Worm (Caenorhabditis elegans): ENCODE measurements around the gene Y53C12A.11.
"Not testable (repeated sequence)": the region's sequence is repeated elsewhere in the genome, so short reads cannot be mapped to it uniquely, and the experiment has no call there.

Gene Y53C12A.11

ce11 chrII:9738820-9739219 is 20.3 kb upstream of the Y53C12A.11 start (continued):
- TF ChIP-seq nhr-11 (tag; optimal IDR thresholded peaks at IDR 0.05) (no peak), mxl-2 (GFP tag; conservative IDR thresholded peaks at IDR 0.05) (0 out of 2 replicates have a peak, but pooled peaks have one; percentile 2), spr-3 (GFP tag; optimal IDR thresholded peaks at IDR 0.05) (peak; percentile 38), hlh-30 (tag; optimal IDR thresholded peaks at IDR 0.05; ENCODE audit: insufficient read depth) (peak; percentile 73), Y75B8A.6 (GFP tag; IDR thresholded peaks at IDR 0.05) (0 out of 2 replicates have a peak, but pooled peaks have one; percentile 62), lin-29 (GFP tag; IDR thresholded peaks at IDR 0.05) (no peak)

- TF ChIP-seq lsy-2 (tag; optimal IDR thresholded peaks at IDR 0.05) = peak in 1 of 2 experiments; percentile 4
- TF ChIP-seq set-16 (GFP tag; IDR thresholded peaks at IDR 0.05) = no peak
- TF ChIP-seq aha-1 (tag) = peak; percentile 95
These were observed 17.3 kb upstream of the Y53C12A.11 start for ce11 chrII:9735785-9736184.

- TF ChIP-seq dmd-6 (GFP tag; IDR thresholded peaks at IDR 0.05) = peak; percentile 59
- peak; percentile 51 for TF ChIP-seq hlh-11 (tag; optimal IDR thresholded peaks at IDR 0.05)
- 0 out of 2 replicates have a peak, but pooled peaks have one; percentile 46 for TF ChIP-seq lin-1 (GFP tag; IDR thresholded peaks at IDR 0.05)
- 0 out of 2 replicates have a peak, but pooled peaks have one; percentile 13 for TF ChIP-seq ceh-20 (GFP tag; IDR thresholded peaks at IDR 0.05)
- peak; percentile 70 for TF ChIP-seq php-3 (GFP tag; IDR thresholded peaks at IDR 0.05)
- TF ChIP-seq egl-43 (GFP tag; IDR thresholded peaks at IDR 0.05) = 0 out of 2 replicates have a peak, but pooled peaks have one; percentile 15
- 0 out of 2 replicates have a peak, but pooled peaks have one; percentile 41 for TF ChIP-seq hmg-1.1 (GFP tag; IDR thresholded peaks at IDR 0.05)
- peak; percentile 67 for TF ChIP-seq set-16 (GFP tag; IDR thresholded peaks at IDR 0.05)
- 0 out of 2 replicates have a peak, but pooled peaks have one; percentile 18 for TF ChIP-seq arid-1 (GFP tag; conservative IDR thresholded peaks at IDR 0.05)
- peak; percentile 17; the same call in 1 of the 2 replicates for TF ChIP-seq pha-4 (GFP tag; IDR thresholded peaks at IDR 0.05)
- TF ChIP-seq pha-4 (tag; optimal IDR thresholded peaks at IDR 0.05) = not testable (repeated sequence)
- TF ChIP-seq tra-1 (GFP tag; IDR thresholded peaks at IDR 0.05) = peak; percentile 98
These were observed 13.3 kb upstream of the Y53C12A.11 start, which contains the start of gene mab-3 for ce11 chrII:9731810-9732209. Gene mab-3, plus strand, starts transcription at chrII:9732137.

ce11 chrII:9729866-9730265 is 11.4 kb upstream of the Y53C12A.11 start:
- TF ChIP-seq hlh-11 (tag; optimal IDR thresholded peaks at IDR 0.05) (peak; percentile 3), F10B5.3 (tag; optimal IDR thresholded peaks at IDR 0.05) (no peak), nhr-28 (tag; optimal IDR thresholded peaks at IDR 0.05) (no peak), ceh-82 (tag; optimal IDR thresholded peaks at IDR 0.05) (no peak), zip-11 (GFP tag; IDR thresholded peaks at IDR 0.05) (no peak), lin-38 (GFP tag; IDR thresholded peaks at IDR 0.05) (no peak), unc-62 (GFP tag; optimal IDR thresholded peaks at IDR 0.05 in 1 of 2) (peak in 1 of 2 experiments; percentile 19), unc-62 (tag; optimal IDR thresholded peaks at IDR 0.05) (no peak), gei-8 (GFP tag; optimal IDR thresholded peaks at IDR 0.05) (no peak), spr-1 (tag; optimal IDR thresholded peaks at IDR 0.05) (no peak), F49E8.2 (tag; optimal IDR thresholded peaks at IDR 0.05; ENCODE audit: borderline replicate concordance) (no peak), rbr-2 (tag; optimal IDR thresholded peaks at IDR 0.05) (peak; percentile 28), daf-19 (GFP tag; conservative IDR thresholded peaks at IDR 0.05) (no peak), nhr-25 (tag; optimal IDR thresholded peaks at IDR 0.05; ENCODE audit: borderline replicate concordance, insufficient read depth) (no peak), Y75B8A.6 (GFP tag; IDR thresholded peaks at IDR 0.05) (no peak), zfp-3 (GFP tag; conservative IDR thresholded peaks at IDR 0.05) (no peak), pqm-1 (tag; optimal IDR thresholded peaks at IDR 0.05) (no peak), nhr-237 (tag; optimal IDR thresholded peaks at IDR 0.05) (no peak), hmg-1.1 (GFP tag; IDR thresholded peaks at IDR 0.05) (peak; percentile 27; the same call in 1 of the 2 replicates)

Data from whole organism, L4 larva.